Fruit fly (Drosophila melanogaster) whole organism, embryonic: ENCODE results near the gene jagn.
A peak's percentile ranks its signal among the peaks of the same experiment; 100 is the strongest.

Source experiments
- Antp ChIP-seq: fragments of 200-800 bp; sonication (Bioruptor generic); optimal IDR thresholded peaks from 3 replicates; lab custom pipeline; 2016; ENCODE audit warnings: missing biosample characterization, missing genetic modification characterization
- Atf-2 ChIP-seq: fragments of 200-800 bp; sonication (Bioruptor generic); optimal IDR thresholded peaks from 2 replicates; lab custom pipeline; 2016; ENCODE audit warnings: missing biosample characterization, missing genetic modification characterization
- B-H2 ChIP-seq: fragments of 200-800 bp; sonication (Bioruptor generic); optimal IDR thresholded peaks from 2 replicates; lab custom pipeline; 2018; ENCODE audit warnings: missing biosample characterization, mild to moderate bottlenecking, missing genetic modification characterization
- BEAF-32 ChIP-seq: fragments of 200-800 bp; sonication (Bioruptor generic); optimal IDR thresholded peaks from 3 replicates; lab custom pipeline; 2017; ENCODE audit warnings: missing biosample characterization, missing genetic modification characterization, mild to moderate bottlenecking, moderate library complexity, missing genetic modification reagents
- CG1024 ChIP-seq: fragments of 200-800 bp; sonication (Bioruptor generic); IDR thresholded peaks from 2 replicates; pipeline ENCODE4 v1.3.6; 2022; ENCODE audit warnings: missing biosample characterization, missing genetic modification characterization
- CG10321 ChIP-seq: fragments of 200-800 bp; sonication (Bioruptor generic); IDR thresholded peaks from 2 replicates; pipeline ENCODE4 v1.3.6; 2022; ENCODE audit warnings: missing biosample characterization, missing genetic modification characterization
- CG10366 ChIP-seq: fragments of 200-800 bp; sonication (Bioruptor generic); IDR thresholded peaks from 2 replicates; pipeline ENCODE4 v1.3.6; 2022; ENCODE audit warnings: missing biosample characterization, missing genetic modification characterization
- CG10543 ChIP-seq: fragments of 200-800 bp; sonication (Bioruptor generic); optimal IDR thresholded peaks from 3 replicates; lab custom pipeline; 2017; ENCODE audit warnings: missing biosample characterization, mild to moderate bottlenecking, missing genetic modification characterization, moderate library complexity
- CG12155 ChIP-seq: fragments of 200-800 bp; sonication (Bioruptor generic); optimal IDR thresholded peaks from 3 replicates; lab custom pipeline; 2016; ENCODE audit warnings: missing biosample characterization, missing genetic modification characterization
- CG12391 ChIP-seq: fragments of 200-800 bp; sonication (Bioruptor generic); optimal IDR thresholded peaks from 3 replicates; lab custom pipeline; 2018; ENCODE audit warnings: missing biosample characterization, mild to moderate bottlenecking, missing genetic modification characterization, moderate library complexity
- CG12769 ChIP-seq: fragments of 200-800 bp; sonication (Bioruptor generic); optimal IDR thresholded peaks from 2 replicates; lab custom pipeline; 2019; ENCODE audit warnings: missing biosample characterization, mild to moderate bottlenecking, missing genetic modification characterization, moderate library complexity
- CG12942 ChIP-seq: fragments of 200-800 bp; sonication (Bioruptor generic); optimal IDR thresholded peaks from 3 replicates; lab custom pipeline; 2016; ENCODE audit warnings: missing biosample characterization, missing genetic modification characterization
- CG17328 ChIP-seq: fragments of 200-800 bp; sonication (Bioruptor generic); IDR thresholded peaks from 2 replicates; pipeline ENCODE4 v1.3.6; 2022; ENCODE audit warnings: missing biosample characterization, missing genetic modification characterization
- CG17359 ChIP-seq: fragments of 200-800 bp; sonication (Bioruptor generic); optimal IDR thresholded peaks from 3 replicates; lab custom pipeline; 2018; ENCODE audit warnings: missing biosample characterization, mild to moderate bottlenecking, missing genetic modification characterization, moderate library complexity
- CG1792 ChIP-seq: fragments of 200-800 bp; sonication (Bioruptor generic); optimal IDR thresholded peaks from 2 replicates; lab custom pipeline; 2016; ENCODE audit warnings: missing biosample characterization, missing genetic modification characterization
- CG18476 ChIP-seq: fragments of 200-800 bp; sonication (Bioruptor generic); optimal IDR thresholded peaks from 2 replicates; lab custom pipeline; 2016; ENCODE audit warnings: missing biosample characterization, mild to moderate bottlenecking, missing genetic modification characterization
- CG30403 ChIP-seq: fragments of 200-800 bp; sonication (Bioruptor generic); optimal IDR thresholded peaks from 3 replicates; lab custom pipeline; 2016; ENCODE audit warnings: missing biosample characterization, missing genetic modification characterization
- CG34422 ChIP-seq: fragments of 200-800 bp; sonication (Bioruptor generic); IDR thresholded peaks from 3 replicates; pipeline ENCODE4 v1.3.6; 2022; ENCODE audit warnings: missing biosample characterization, missing genetic modification characterization
- CG4404 ChIP-seq: fragments of 200-800 bp; sonication (Bioruptor generic); IDR thresholded peaks from 2 replicates; pipeline ENCODE4 v1.3.6; 2022; ENCODE audit warnings: missing biosample characterization, missing genetic modification characterization
- CG4820 ChIP-seq: fragments of 200-800 bp; sonication (Bioruptor generic); optimal IDR thresholded peaks from 3 replicates; lab custom pipeline; 2016; ENCODE audit warnings: missing biosample characterization, missing genetic modification characterization
- CG9817 ChIP-seq: fragments of 200-800 bp; sonication (Bioruptor generic); optimal IDR thresholded peaks from 2 replicates; lab custom pipeline; 2018; ENCODE audit warnings: missing biosample characterization, mild to moderate bottlenecking, missing genetic modification characterization, moderate library complexity
- Chrac-16 ChIP-seq: fragments of 200-800 bp; sonication (Bioruptor generic); optimal IDR thresholded peaks from 3 replicates; lab custom pipeline; 2016; ENCODE audit warnings: missing biosample characterization, missing genetic modification characterization
- CrebB ChIP-seq: fragments of 200-800 bp; sonication (Bioruptor generic); optimal IDR thresholded peaks from 3 replicates; lab custom pipeline; 2018; ENCODE audit warnings: missing biosample characterization, mild to moderate bottlenecking, missing genetic modification characterization
- Dip2 ChIP-seq: fragments of 200-800 bp; sonication (Bioruptor generic); IDR thresholded peaks from 2 replicates; pipeline ENCODE4 v1.3.6; 2022; ENCODE audit warnings: missing biosample characterization, missing genetic modification characterization
- Dll ChIP-seq: fragments of 200-800 bp; sonication (Bioruptor generic); IDR thresholded peaks from 4 replicates; pipeline ENCODE4 v1.3.6; 2022; ENCODE audit warnings: missing biosample characterization, missing genetic modification characterization; ENCODE audit not compliant: partially characterized antibody
- Dref ChIP-seq: fragments of 200-800 bp; sonication (Bioruptor generic); IDR thresholded peaks from 2 replicates; pipeline ENCODE4 v1.3.6; 2022; ENCODE audit warnings: missing biosample characterization, missing genetic modification characterization
- Hr39 ChIP-seq: fragments of >200 bp; optimal IDR thresholded peaks from 2 replicates; lab custom pipeline; 2017
- Kr ChIP-seq: fragments of 200-800 bp; sonication (Bioruptor generic); optimal IDR thresholded peaks from 2 replicates; lab custom pipeline; 2017; ENCODE audit warnings: missing biosample characterization, mild to moderate bottlenecking, missing genetic modification characterization
- Lhr ChIP-seq: fragments of 200-800 bp; sonication (Bioruptor generic); optimal IDR thresholded peaks from 3 replicates; lab custom pipeline; 2017; ENCODE audit warnings: mild to moderate bottlenecking, missing biosample characterization, missing genetic modification reagents, missing genetic modification characterization
- NC2α ChIP-seq: fragments of 200-800 bp; sonication (Bioruptor generic); optimal IDR thresholded peaks from 2 replicates; lab custom pipeline; 2016; ENCODE audit warnings: missing biosample characterization, missing genetic modification characterization
- Sox102F ChIP-seq: fragments of 200-800 bp; sonication (Bioruptor generic); optimal IDR thresholded peaks from 2 replicates; lab custom pipeline; 2018; ENCODE audit warnings: missing biosample characterization, mild to moderate bottlenecking, missing genetic modification characterization, moderate library complexity
- Ssrp ChIP-seq: fragments of 200-800 bp; sonication (Bioruptor generic); optimal IDR thresholded peaks from 2 replicates; lab custom pipeline; 2018; ENCODE audit warnings: missing biosample characterization, mild to moderate bottlenecking, missing genetic modification characterization, moderate library complexity
- Stat92E ChIP-seq, 3 experiments: fragments of >200 bp in 2 of 3; fragments of 200-800 bp in 1 of 3; sonication (Bioruptor generic) in 1 of 3; optimal IDR thresholded peaks; 2 replicates each; lab custom pipeline; 2017 to 2019; ENCODE audit warnings: missing biosample characterization in 3 of 3, missing genetic modification characterization in 3 of 3, mild to moderate bottlenecking in 1 of 3, moderate library complexity in 1 of 3
- ac ChIP-seq: fragments of 200-800 bp; sonication (Bioruptor generic); optimal IDR thresholded peaks from 3 replicates; lab custom pipeline; 2017; ENCODE audit warnings: missing biosample characterization, mild to moderate bottlenecking, missing genetic modification characterization
- bab2 ChIP-seq: fragments of 200-800 bp; sonication (Bioruptor generic); optimal IDR thresholded peaks from 2 replicates; lab custom pipeline; 2016; ENCODE audit warnings: missing biosample characterization, missing genetic modification characterization
- bsh ChIP-seq, 2 experiments: fragments of 200-800 bp; sonication (Bioruptor generic); optimal IDR thresholded peaks; 2 replicates each; lab custom pipeline; 2017 to 2018; ENCODE audit warnings: mild to moderate bottlenecking in 2 of 2, missing biosample characterization in 2 of 2, missing genetic modification characterization in 2 of 2, moderate library complexity in 1 of 2
- dmrt11E ChIP-seq: fragments of 200-800 bp; sonication (Bioruptor generic); optimal IDR thresholded peaks from 3 replicates; lab custom pipeline; 2018; ENCODE audit warnings: missing biosample characterization, mild to moderate bottlenecking, missing genetic modification characterization, moderate library complexity
- fd102C ChIP-seq: fragments of 200-800 bp; sonication (Bioruptor generic); optimal IDR thresholded peaks from 2 replicates; lab custom pipeline; 2018; ENCODE audit warnings: missing biosample characterization, mild to moderate bottlenecking, missing genetic modification characterization, moderate library complexity
- fd3F ChIP-seq: fragments of 200-800 bp; sonication (Bioruptor generic); optimal IDR thresholded peaks from 2 replicates; lab custom pipeline; 2018; ENCODE audit warnings: missing biosample characterization, mild to moderate bottlenecking, missing genetic modification characterization, moderate library complexity
- ham ChIP-seq: fragments of 200-800 bp; sonication (Bioruptor generic); IDR thresholded peaks from 2 replicates; pipeline ENCODE4 v1.3.6; 2022; ENCODE audit warnings: missing biosample characterization, missing genetic modification characterization
- odd ChIP-seq: fragments of 200-800 bp; sonication (Bioruptor generic); optimal IDR thresholded peaks from 2 replicates; lab custom pipeline; 2017; ENCODE audit warnings: missing biosample characterization, mild to moderate bottlenecking, missing genetic modification characterization
- phol ChIP-seq: fragments of 200-800 bp; sonication (Bioruptor generic); optimal IDR thresholded peaks from 3 replicates; lab custom pipeline; 2018; ENCODE audit warnings: missing biosample characterization, mild to moderate bottlenecking, missing genetic modification characterization, moderate library complexity
- row ChIP-seq: fragments of 200-800 bp; sonication (Bioruptor generic); IDR thresholded peaks from 3 replicates; pipeline ENCODE4 v1.3.6; 2022; ENCODE audit warnings: missing biosample characterization, missing genetic modification characterization
- salm ChIP-seq: fragments of 200-800 bp; sonication (Bioruptor generic); optimal IDR thresholded peaks from 2 replicates; lab custom pipeline; 2018; ENCODE audit warnings: missing biosample characterization, mild to moderate bottlenecking, missing genetic modification characterization
- sim ChIP-seq: fragments of 200-800 bp; sonication (Bioruptor generic); IDR thresholded peaks from 2 replicates; pipeline ENCODE4 v1.3.6; 2022; ENCODE audit warnings: missing biosample characterization, missing genetic modification characterization
- sob ChIP-seq: fragments of 200-800 bp; sonication (Bioruptor generic); IDR thresholded peaks from 2 replicates; pipeline ENCODE4 v1.3.6; 2022; ENCODE audit warnings: missing biosample characterization, missing genetic modification characterization
- stwl ChIP-seq: fragments of 200-800 bp; sonication (Bioruptor generic); optimal IDR thresholded peaks from 3 replicates; lab custom pipeline; 2018; ENCODE audit warnings: missing biosample characterization, mild to moderate bottlenecking, missing genetic modification characterization, moderate library complexity
- sug ChIP-seq: fragments of 200-800 bp; optimal IDR thresholded peaks from 2 replicates; lab custom pipeline; 2019; ENCODE audit warnings: missing biosample characterization, mild to moderate bottlenecking, missing genetic modification characterization, moderate library complexity

The jagn gene

dm6 chr3R:5778731-5779593 lies at the start of gene jagn (continued):
- TF ChIP-seq Dll (GFP tag; lab: Robert Waterston, UW) (peak; percentile 99), Hr39 (no peak), odd (peak; percentile 30), CG34422 (GFP tag; lab: Robert Waterston, UW) (peak; percentile 59; the same call in 1 of the 3 replicates), CG12391 (peak; percentile 68), Lhr (GFP tag; lab: Kevin White, UChicago) (peak; percentile 86), CG1024 (GFP tag; lab: Robert Waterston, UW) (peak; percentile 46; the same call in 1 of the 2 replicates), Sox102F (GFP tag; lab: Kevin White, UChicago) (peak; percentile 26), bsh (GFP tag; optimal IDR thresholded peaks at IDR 0.05; lab: Kevin White, UChicago) (peak in 1 of 2 experiments; percentile 37), salm (tag; lab: Kevin White, UChicago) (no peak), CG4404 (GFP tag; lab: Robert Waterston, UW) (peak; percentile 28; the same call in 1 of the 2 replicates), CG10366 (GFP tag; lab: Robert Waterston, UW) (peak; percentile 45), Chrac-16 (GFP tag; lab: Kevin White, UChicago) (peak; percentile 44), CrebB (tag; lab: Kevin White, UChicago) (peak; percentile 66), NC2α (no peak), bab2 (GFP tag; lab: Kevin White, UChicago) (peak; percentile 60), row (GFP tag; lab: Robert Waterston, UW) (peak; percentile 71), CG1792 (peak; percentile 35), Kr (GFP tag; lab: Kevin White, UChicago) (no peak), fd3F (GFP tag; lab: Kevin White, UChicago) (peak; percentile 18), Ssrp (tag; lab: Kevin White, UChicago) (peak; percentile 13), CG12155 (GFP tag; lab: Kevin White, UChicago) (peak; percentile 98), phol (tag; lab: Kevin White, UChicago) (peak; percentile 49), CG17359 (tag; lab: Kevin White, UChicago) (peak; percentile 31), Dref (GFP tag; lab: Robert Waterston, UW) (peak; percentile 96), CG12769 (tag; lab: Kevin White, UChicago) (no peak), CG30403 (GFP tag; lab: Kevin White, UChicago) (peak; percentile 68), CG9817 (peak; percentile 47), CG12942 (GFP tag; lab: Kevin White, UChicago) (no peak), fd102C (GFP tag; lab: Kevin White, UChicago) (no peak), sob (GFP tag; lab: Robert Waterston, UW) (peak; percentile 72; the same call in 1 of the 2 replicates), stwl (tag; lab: Kevin White, UChicago) (peak; percentile 54), CG10543 (no peak), CG10321 (GFP tag; lab: Robert Waterston, UW) (peak; percentile 40; the same call in 1 of the 2 replicates), Atf-2 (peak; percentile 17), Antp (GFP tag; lab: Kevin White, UChicago) (peak; percentile 66), CG18476 (GFP tag; lab: Kevin White, UChicago) (peak; percentile 23), ham (GFP tag; lab: Robert Waterston, UW) (no peak), Stat92E (GFP tag; optimal IDR thresholded peaks at IDR 0.05; lab: Kevin White, UChicago) (peak in 1 of 3 experiments; percentile 9), CG4820 (GFP tag; lab: Kevin White, UChicago) (no peak), sim (GFP tag; lab: Robert Waterston, UW) (no peak), Dip2 (GFP tag; lab: Robert Waterston, UW) (no peak), BEAF-32 (peak; percentile 100), dmrt11E (tag; lab: Kevin White, UChicago) (peak; percentile 37), CG17328 (GFP tag; lab: Robert Waterston, UW) (peak; percentile 56), sug (tag; lab: Kevin White, UChicago) (peak; percentile 54), ac (no peak), B-H2 (GFP tag; lab: Kevin White, UChicago) (peak; percentile 68)
